Fruit fly (Drosophila melanogaster) whole organism, embryonic: ENCODE data around the gene CG32440.

Experiments
- Bteb2 ChIP-seq: fragments of 200-800 bp; sonication (Bioruptor generic); optimal IDR thresholded peaks from 2 replicates; lab custom pipeline; 2016; ENCODE audit warnings: missing biosample characterization, missing genetic modification characterization
- D19B ChIP-seq: fragments of 200-800 bp; sonication (Bioruptor generic); optimal IDR thresholded peaks from 2 replicates; lab custom pipeline; 2017; ENCODE audit warnings: missing biosample characterization, mild to moderate bottlenecking, missing genetic modification characterization
- Gug ChIP-seq: fragments of 200-800 bp; sonication (Bioruptor generic); IDR thresholded peaks from 4 replicates; pipeline ENCODE4 v1.3.6; 2022; ENCODE audit warnings: missing biosample characterization, missing genetic modification characterization
- MBD-R2 ChIP-seq: fragments of 200-800 bp; sonication (Bioruptor generic); IDR thresholded peaks from 2 replicates; pipeline ENCODE4 v1.3.6; 2022; ENCODE audit warnings: missing biosample characterization, missing genetic modification characterization

DNA sequence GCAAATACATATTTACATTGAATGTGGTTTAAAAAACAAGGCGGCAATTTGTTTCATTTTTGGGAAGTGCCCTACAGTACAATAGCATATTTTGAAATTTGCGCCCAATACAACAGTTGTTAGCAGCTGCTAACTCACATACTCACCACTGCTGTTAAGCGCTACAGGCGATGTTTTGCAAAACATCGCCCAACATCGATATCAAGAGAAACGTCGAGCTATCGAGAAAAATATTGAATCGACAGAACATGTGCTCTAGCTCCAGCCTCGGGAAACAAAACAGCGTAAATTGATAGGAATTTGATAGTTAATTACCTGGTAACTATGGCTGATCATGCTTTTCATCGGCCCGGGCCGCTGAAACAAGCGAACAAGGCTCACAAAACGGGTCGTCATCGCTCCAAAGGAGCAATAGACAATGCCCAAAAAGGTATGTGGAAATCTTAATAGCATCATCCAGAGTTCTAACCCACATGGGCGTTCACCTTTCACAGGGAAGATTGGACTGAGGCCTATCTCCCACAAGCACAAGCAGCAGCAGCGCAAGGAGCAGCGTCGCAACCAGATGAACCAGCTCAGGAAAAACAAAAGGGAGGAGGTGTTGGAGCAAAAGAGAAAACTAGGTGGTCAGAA, 24.9 kb upstream of the CG32440 start, which contains the start of gene Tsr1:
- no peak for TF ChIP-seq Bteb2
- no peak for TF ChIP-seq D19B (GFP tag; lab: Kevin White, UChicago)
- TF ChIP-seq MBD-R2 (GFP tag; lab: Robert Waterston, UW), result peak; percentile 47
- TF ChIP-seq Gug, result no peak
